Worm (Caenorhabditis elegans) whole organism, mixed stage, embryonic: Measurements from ENCODE around the gene D1054.1.

ENCODE experiments used
- cnd-1 ChIP-seq: fragments of 200-800 bp; sonication (Bioruptor generic); optimal IDR thresholded peaks from 2 replicates; lab custom pipeline; 2018; ENCODE audit warnings: mild to moderate bottlenecking, missing genetic modification characterization, missing compliant biosample characterization
- elt-3 ChIP-seq: fragments of 150-350 bp; optimal IDR thresholded peaks from 2 replicates; lab custom pipeline; 2014; ENCODE audit warnings: missing biosample characterization, missing genetic modification characterization
- flh-1 ChIP-seq: fragments of 200-800 bp; sonication (Bioruptor generic); optimal IDR thresholded peaks from 2 replicates; lab custom pipeline; 2018; ENCODE audit warnings: mild to moderate bottlenecking, missing genetic modification characterization, moderate library complexity, missing compliant biosample characterization
- lin-13 ChIP-seq: fragments of 150-350 bp; optimal IDR thresholded peaks from 2 replicates; lab custom pipeline; 2014; ENCODE audit warnings: missing biosample characterization, missing genetic modification characterization
- mep-1 ChIP-seq: fragments of 150-350 bp; optimal IDR thresholded peaks from 2 replicates; lab custom pipeline; 2017; ENCODE audit warnings: missing biosample characterization, missing genetic modification reagents, missing genetic modification characterization, inconsistent platforms
- nhr-12 ChIP-seq: fragments of 150-350 bp; optimal IDR thresholded peaks from 2 replicates; lab custom pipeline; 2014; ENCODE audit warnings: missing biosample characterization, missing genetic modification characterization
- nhr-237 ChIP-seq: fragments of 150-350 bp; optimal IDR thresholded peaks from 2 replicates; lab custom pipeline; 2014; ENCODE audit warnings: missing biosample characterization, missing genetic modification characterization
- pha-4 ChIP-seq: fragments of 150-350 bp; optimal IDR thresholded peaks from 2 replicates; lab custom pipeline; 2018; ENCODE audit warnings: missing biosample characterization, missing genetic modification reagents, missing genetic modification characterization
- snpc-4 ChIP-seq: fragments of 150-350 bp; optimal IDR thresholded peaks from 2 replicates; lab custom pipeline; 2014; ENCODE audit warnings: missing biosample characterization, missing genetic modification characterization
- unc-39 ChIP-seq: fragments of 150-350 bp; optimal IDR thresholded peaks from 2 replicates; lab custom pipeline; 2014; ENCODE audit warnings: missing biosample characterization, missing genetic modification characterization
- unc-62 ChIP-seq: fragments of 150-350 bp; optimal IDR thresholded peaks from 2 replicates; lab custom pipeline; 2014; ENCODE audit warnings: missing biosample characterization, missing genetic modification reagents, missing genetic modification characterization
- ztf-11 ChIP-seq: fragments of 150-350 bp; optimal IDR thresholded peaks from 2 replicates; lab custom pipeline; 2014; ENCODE audit warnings: missing biosample characterization, missing genetic modification characterization

- TF ChIP-seq snpc-4 (no peak), unc-39 (tag; lab: Kevin White, UChicago) (no peak), pha-4 (tag; lab: Kevin White, UChicago) (no peak), flh-1 (GFP tag; lab: Kevin White, UChicago) (no peak), lin-13 (no peak), nhr-237 (tag; lab: Kevin White, UChicago) (no peak), elt-3 (tag; lab: Kevin White, UChicago) (no peak), cnd-1 (no peak), mep-1 (no peak), ztf-11 (tag; lab: Kevin White, UChicago) (no peak), nhr-12 (tag; lab: Kevin White, UChicago) (no peak), unc-62 (GFP tag; lab: Kevin White, UChicago) (no peak)
Observed at ce11 chrV:10784011-10784410, 14.0 kb upstream of the D1054.1 start, which contains the start of gene D1054.8.
